Worm (Caenorhabditis elegans) whole organism, mixed stage, embryonic: ENCODE results near the gene F46H6.5.

Experiments
- M03D4.4 ChIP-seq: sonication (generic microtip); optimal IDR thresholded peaks from 2 replicates; lab custom pipeline; 2017; ENCODE audit warnings: mild to moderate bottlenecking, missing genetic modification characterization, missing compliant biosample characterization
- bed-3 ChIP-seq: fragments of 200-800 bp; sonication (Bioruptor generic); optimal IDR thresholded peaks from 3 replicates; lab custom pipeline; 2018; ENCODE audit warnings: mild to moderate bottlenecking, missing genetic modification characterization, moderate library complexity, missing compliant biosample characterization
- blmp-1 ChIP-seq: fragments of 150-350 bp; optimal IDR thresholded peaks from 2 replicates; lab custom pipeline; 2014; ENCODE audit warnings: missing biosample characterization, missing genetic modification characterization
- ceh-39 ChIP-seq: fragments of 150-350 bp; optimal IDR thresholded peaks from 2 replicates; lab custom pipeline; 2014; ENCODE audit warnings: missing biosample characterization, missing genetic modification characterization
- ceh-43 ChIP-seq: fragments of 200-800 bp; sonication (Bioruptor generic); optimal IDR thresholded peaks from 2 replicates; lab custom pipeline; 2018; ENCODE audit warnings: mild to moderate bottlenecking, missing genetic modification characterization, moderate library complexity, missing compliant biosample characterization
- ceh-83 ChIP-seq: fragments of 200-800 bp; sonication (Bioruptor generic); optimal IDR thresholded peaks from 2 replicates; lab custom pipeline; 2018; ENCODE audit warnings: mild to moderate bottlenecking, missing genetic modification characterization, missing compliant biosample characterization
- ces-1 ChIP-seq: fragments of 150-350 bp; optimal IDR thresholded peaks from 2 replicates; lab custom pipeline; 2014; ENCODE audit warnings: missing biosample characterization, missing genetic modification reagents, missing genetic modification characterization
- cnd-1 ChIP-seq: fragments of 200-800 bp; sonication (Bioruptor generic); optimal IDR thresholded peaks from 2 replicates; lab custom pipeline; 2018; ENCODE audit warnings: mild to moderate bottlenecking, missing genetic modification characterization, missing compliant biosample characterization
- drap-1 ChIP-seq: fragments of 200-800 bp; sonication (Bioruptor generic); optimal IDR thresholded peaks from 3 replicates; lab custom pipeline; 2018; ENCODE audit warnings: mild to moderate bottlenecking, missing genetic modification characterization, missing compliant biosample characterization
- elt-1 ChIP-seq: sonication (generic microtip); optimal IDR thresholded peaks from 2 replicates; lab custom pipeline; 2017; ENCODE audit warnings: missing genetic modification characterization, mild to moderate bottlenecking, missing compliant biosample characterization, antibody characterized with exemption, moderate library complexity, borderline replicate concordance; ENCODE audit not compliant: insufficient read depth
- elt-3 ChIP-seq: fragments of 150-350 bp; optimal IDR thresholded peaks from 2 replicates; lab custom pipeline; 2014; ENCODE audit warnings: missing biosample characterization, missing genetic modification characterization
- flh-1 ChIP-seq: fragments of 200-800 bp; sonication (Bioruptor generic); optimal IDR thresholded peaks from 2 replicates; lab custom pipeline; 2018; ENCODE audit warnings: mild to moderate bottlenecking, missing genetic modification characterization, moderate library complexity, missing compliant biosample characterization
- ham-2 ChIP-seq: fragments of 200-800 bp; sonication (Bioruptor generic); optimal IDR thresholded peaks from 2 replicates; lab custom pipeline; 2018; ENCODE audit warnings: mild to moderate bottlenecking, missing genetic modification characterization, missing compliant biosample characterization
- hlh-1 ChIP-seq: fragments of 150-350 bp; optimal IDR thresholded peaks from 2 replicates; lab custom pipeline; 2014; ENCODE audit warnings: missing biosample characterization, missing genetic modification reagents, missing genetic modification characterization
- lin-13 ChIP-seq: fragments of 150-350 bp; optimal IDR thresholded peaks from 2 replicates; lab custom pipeline; 2014; ENCODE audit warnings: missing biosample characterization, missing genetic modification characterization
- lin-32 ChIP-seq: fragments of 200-800 bp; sonication (Bioruptor generic); optimal IDR thresholded peaks from 2 replicates; lab custom pipeline; 2018; ENCODE audit warnings: mild to moderate bottlenecking, missing genetic modification characterization, missing compliant biosample characterization
- lsy-2 ChIP-seq: fragments of 150-350 bp; optimal IDR thresholded peaks from 2 replicates; lab custom pipeline; 2014; ENCODE audit warnings: missing biosample characterization, missing genetic modification characterization
- mab-5 ChIP-seq: fragments of 150-350 bp; optimal IDR thresholded peaks from 2 replicates; lab custom pipeline; 2014; ENCODE audit warnings: missing biosample characterization, missing genetic modification characterization
- mep-1 ChIP-seq: fragments of 150-350 bp; optimal IDR thresholded peaks from 2 replicates; lab custom pipeline; 2017; ENCODE audit warnings: missing biosample characterization, missing genetic modification reagents, missing genetic modification characterization, inconsistent platforms
- mls-2 ChIP-seq: sonication (generic microtip); optimal IDR thresholded peaks from 2 replicates; lab custom pipeline; 2016; ENCODE audit warnings: mild to moderate bottlenecking, missing genetic modification characterization, moderate library complexity, missing compliant biosample characterization
- nhr-12 ChIP-seq: fragments of 150-350 bp; optimal IDR thresholded peaks from 2 replicates; lab custom pipeline; 2014; ENCODE audit warnings: missing biosample characterization, missing genetic modification characterization
- nhr-2 ChIP-seq: fragments of 150-350 bp; optimal IDR thresholded peaks from 2 replicates; lab custom pipeline; 2014; ENCODE audit warnings: missing biosample characterization, missing genetic modification characterization
- nhr-237 ChIP-seq: fragments of 150-350 bp; optimal IDR thresholded peaks from 2 replicates; lab custom pipeline; 2014; ENCODE audit warnings: missing biosample characterization, missing genetic modification characterization
- nhr-28 ChIP-seq: fragments of 150-350 bp; optimal IDR thresholded peaks from 2 replicates; lab custom pipeline; 2014; ENCODE audit warnings: missing biosample characterization, missing genetic modification characterization
- nhr-76 ChIP-seq: sonication (generic microtip); optimal IDR thresholded peaks from 2 replicates; lab custom pipeline; 2017; ENCODE audit warnings: missing biosample characterization, missing genetic modification characterization
- pha-4 ChIP-seq: fragments of 150-350 bp; optimal IDR thresholded peaks from 2 replicates; lab custom pipeline; 2018; ENCODE audit warnings: missing biosample characterization, missing genetic modification reagents, missing genetic modification characterization
- sem-2 ChIP-seq: fragments of 200-800 bp; sonication (Bioruptor generic); optimal IDR thresholded peaks from 2 replicates; lab custom pipeline; 2018; ENCODE audit warnings: mild to moderate bottlenecking, missing genetic modification characterization, missing compliant biosample characterization
- snpc-4 ChIP-seq: fragments of 150-350 bp; optimal IDR thresholded peaks from 2 replicates; lab custom pipeline; 2014; ENCODE audit warnings: missing biosample characterization, missing genetic modification characterization
- sptf-1 ChIP-seq: sonication (generic microtip); optimal IDR thresholded peaks from 2 replicates; lab custom pipeline; 2017; ENCODE audit warnings: mild to moderate bottlenecking, missing genetic modification characterization, moderate library complexity, missing compliant biosample characterization
- tbx-8 ChIP-seq: fragments of 200-800 bp; sonication (Bioruptor generic); optimal IDR thresholded peaks from 2 replicates; lab custom pipeline; 2018; ENCODE audit warnings: mild to moderate bottlenecking, missing genetic modification characterization, moderate library complexity, missing compliant biosample characterization
- unc-120 ChIP-seq: sonication (generic microtip); optimal IDR thresholded peaks from 2 replicates; lab custom pipeline; 2017; ENCODE audit warnings: missing genetic modification characterization, missing compliant biosample characterization; ENCODE audit not compliant: poor library complexity, severe bottlenecking
- unc-39 ChIP-seq: fragments of 150-350 bp; optimal IDR thresholded peaks from 2 replicates; lab custom pipeline; 2014; ENCODE audit warnings: missing biosample characterization, missing genetic modification characterization
- unc-62 ChIP-seq: fragments of 150-350 bp; optimal IDR thresholded peaks from 2 replicates; lab custom pipeline; 2014; ENCODE audit warnings: missing biosample characterization, missing genetic modification reagents, missing genetic modification characterization
- zip-8 ChIP-seq: fragments of 150-350 bp; optimal IDR thresholded peaks from 2 replicates; lab custom pipeline; 2014; ENCODE audit warnings: missing biosample characterization, missing genetic modification characterization
- ztf-11 ChIP-seq: fragments of 150-350 bp; optimal IDR thresholded peaks from 2 replicates; lab custom pipeline; 2014; ENCODE audit warnings: missing biosample characterization, missing genetic modification characterization

Gene F46H6.5

ce11 chrX:4469297-4469816 is 22.7 kb downstream of the F46H6.5 start, which contains the start of gene asb-2:
Gene asb-2 (plus strand): TSS chrX:4469766.
- no peak for TF ChIP-seq unc-39
- TF ChIP-seq nhr-2 (tag; lab: Kevin White, UChicago): no peak
- TF ChIP-seq lsy-2: peak; percentile 78
- TF ChIP-seq nhr-237 (tag; lab: Kevin White, UChicago): peak; percentile 77
- no peak for TF ChIP-seq nhr-12 (tag; lab: Kevin White, UChicago)
- TF ChIP-seq nhr-28 (tag; lab: Kevin White, UChicago): no peak
- no peak for TF ChIP-seq bed-3
- no peak for TF ChIP-seq lin-32
- TF ChIP-seq ztf-11: no peak
- TF ChIP-seq M03D4.4 (tag; lab: Kevin White, UChicago): no peak
- no peak for TF ChIP-seq zip-8 (tag; lab: Kevin White, UChicago)
- TF ChIP-seq cnd-1 (tag; lab: Kevin White, UChicago): no peak
- TF ChIP-seq snpc-4 (tag; lab: Kevin White, UChicago): no peak
- TF ChIP-seq tbx-8 (GFP tag; lab: Kevin White, UChicago): no peak
- peak; percentile 39 for TF ChIP-seq ceh-39 (tag; lab: Kevin White, UChicago)
- TF ChIP-seq mab-5 (tag; lab: Kevin White, UChicago): no peak
- peak; percentile 65 for TF ChIP-seq unc-62 (GFP tag; lab: Kevin White, UChicago)
- no peak for TF ChIP-seq sem-2 (GFP tag; lab: Kevin White, UChicago)
- no peak for TF ChIP-seq sptf-1 (tag; lab: Kevin White, UChicago)
- TF ChIP-seq hlh-1: peak; percentile 61
- peak; percentile 88 for TF ChIP-seq pha-4 (tag; lab: Kevin White, UChicago)
- TF ChIP-seq blmp-1: no peak
- no peak for TF ChIP-seq nhr-76 (tag; lab: Kevin White, UChicago)
- no peak for TF ChIP-seq flh-1 (GFP tag; lab: Kevin White, UChicago)
- no peak for TF ChIP-seq ham-2 (GFP tag; lab: Kevin White, UChicago)
- TF ChIP-seq drap-1: no peak
- no peak for TF ChIP-seq ceh-83
- no peak for TF ChIP-seq elt-3 (tag; lab: Kevin White, UChicago)
- no peak for TF ChIP-seq ceh-43
- TF ChIP-seq lin-13: peak; percentile 89
- TF ChIP-seq elt-1 (tag; lab: Kevin White, UChicago): no peak
- TF ChIP-seq mls-2 (tag; lab: Kevin White, UChicago): no peak
- TF ChIP-seq mep-1 (tag; lab: Kevin White, UChicago): peak; percentile 95
- TF ChIP-seq unc-120 (tag; lab: Kevin White, UChicago): peak; percentile 44
- peak; percentile 34 for TF ChIP-seq ces-1 (GFP tag; lab: Kevin White, UChicago)

ce11 chrX:4466218-4466617 is 25.8 kb downstream of the F46H6.5 start, which contains the start of gene nmur-3:
Gene nmur-3 (plus strand): TSS chrX:4466518.
- TF ChIP-seq nhr-12 (tag; lab: Kevin White, UChicago) (no peak), lsy-2 (no peak), drap-1 (no peak), ham-2 (GFP tag; lab: Kevin White, UChicago) (no peak), mep-1 (tag; lab: Kevin White, UChicago) (no peak), lin-32 (no peak), snpc-4 (tag; lab: Kevin White, UChicago) (no peak)

ce11 chrX:4464367-4464766 is 27.6 kb downstream of the F46H6.5 start:
- TF ChIP-seq elt-3 (tag; lab: Kevin White, UChicago): no peak
- no peak for TF ChIP-seq drap-1
- TF ChIP-seq ceh-83: no peak
- TF ChIP-seq mep-1 (tag; lab: Kevin White, UChicago): no peak
- TF ChIP-seq nhr-76 (tag; lab: Kevin White, UChicago): no peak
- no peak for TF ChIP-seq lin-13
- TF ChIP-seq unc-120 (tag; lab: Kevin White, UChicago): no peak
- TF ChIP-seq ces-1 (GFP tag; lab: Kevin White, UChicago): no peak
- no peak for TF ChIP-seq cnd-1 (tag; lab: Kevin White, UChicago)
- TF ChIP-seq lin-32: no peak

ce11 chrX:4462390-4462789 is 29.6 kb downstream of the F46H6.5 start, which contains the start of gene atg-16.1:
Gene atg-16.1 (minus strand): TSS chrX:4462465.
- TF ChIP-seq ces-1 (GFP tag; lab: Kevin White, UChicago) (peak; percentile 13), lsy-2 (peak; percentile 44), mls-2 (tag; lab: Kevin White, UChicago) (no peak), snpc-4 (tag; lab: Kevin White, UChicago) (no peak), flh-1 (GFP tag; lab: Kevin White, UChicago) (no peak), nhr-2 (tag; lab: Kevin White, UChicago) (peak; percentile 3), nhr-12 (tag; lab: Kevin White, UChicago) (no peak), nhr-76 (tag; lab: Kevin White, UChicago) (no peak), mep-1 (tag; lab: Kevin White, UChicago) (peak; percentile 59), nhr-28 (tag; lab: Kevin White, UChicago) (no peak), pha-4 (tag; lab: Kevin White, UChicago) (no peak), lin-32 (no peak), bed-3 (no peak), cnd-1 (tag; lab: Kevin White, UChicago) (no peak)
